Worm (Caenorhabditis elegans) whole organism, late embryonic: ENCODE data around the gene ZC404.15.

ENCODE experiments used
- C38D4.7 ChIP-seq: fragments of 200-800 bp; sonication (Bioruptor generic); optimal IDR thresholded peaks from 2 replicates; lab custom pipeline; 2018; ENCODE audit warnings: mild to moderate bottlenecking, missing genetic modification characterization, moderate library complexity, missing compliant biosample characterization
- elt-4 ChIP-seq: sonication (generic microtip); optimal IDR thresholded peaks from 2 replicates; lab custom pipeline; 2016; ENCODE audit warnings: missing genetic modification characterization, missing compliant biosample characterization
- pha-4 ChIP-seq: fragments of 150-350 bp; optimal IDR thresholded peaks from 2 replicates; lab custom pipeline; 2018; ENCODE audit warnings: missing biosample characterization, missing genetic modification reagents, missing genetic modification characterization
- tbx-2 ChIP-seq: sonication (generic microtip); optimal IDR thresholded peaks from 2 replicates; lab custom pipeline; 2016; ENCODE audit warnings: missing genetic modification characterization, missing compliant biosample characterization

- TF ChIP-seq C38D4.7 (GFP tag; lab: Kevin White, UChicago) (no peak), elt-4 (tag; lab: Kevin White, UChicago) (no peak), pha-4 (tag; lab: Kevin White, UChicago) (no peak), tbx-2 (tag; lab: Kevin White, UChicago) (peak; percentile 48)
Measured at ce11 chrV:6784853-6785492, 4.7 kb downstream of the ZC404.15 start, which contains the start of the genes spn-4 and spe-39.
